Fruit fly (Drosophila melanogaster): ENCODE data around the gene Cyp28d2.

DNA sequence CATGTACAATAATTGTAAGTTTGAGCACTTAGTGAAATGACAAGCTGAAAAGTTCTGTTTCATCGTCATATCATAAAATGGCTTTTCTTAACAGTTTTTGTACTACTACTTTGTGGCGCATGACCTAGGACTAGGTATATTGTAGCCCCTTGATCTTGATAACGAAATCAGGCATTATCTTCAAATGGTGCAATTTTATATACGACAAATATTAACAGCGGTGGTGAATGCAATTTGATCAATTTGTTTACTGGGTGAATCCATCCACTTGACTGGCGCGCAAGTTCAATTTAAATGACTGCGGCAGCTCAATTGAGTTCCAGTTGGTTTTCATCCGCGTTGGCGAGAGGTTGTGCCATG, 3.1 kb downstream of the Cyp28d2 start, which contains the start of gene Cyp28d1:
- TF ChIP-seq CG32121 (GFP tag; IDR thresholded peaks at IDR 0.05) = no peak
- TF ChIP-seq CG17806 (tag; optimal IDR thresholded peaks at IDR 0.05) = no peak
- no peak for TF ChIP-seq fd96Ca (GFP tag; IDR thresholded peaks at IDR 0.05)
- TF ChIP-seq Pif1A (GFP tag; optimal IDR thresholded peaks at IDR 0.05) = no peak
- no peak for TF ChIP-seq D1 (tag; optimal IDR thresholded peaks at IDR 0.05)
- no peak for TF ChIP-seq CG13204 (GFP tag; optimal IDR thresholded peaks at IDR 0.05)
- TF ChIP-seq CG34367 (tag; optimal IDR thresholded peaks at IDR 0.05) = no peak
- TF ChIP-seq Ets98B (GFP tag; IDR thresholded peaks at IDR 0.05) = no peak
- TF ChIP-seq CG8159 (tag; optimal IDR thresholded peaks at IDR 0.05) = no peak
- no peak for TF ChIP-seq CG14655 (GFP tag; optimal IDR thresholded peaks at IDR 0.05)
- no peak for TF ChIP-seq CG15710 (tag; optimal IDR thresholded peaks at IDR 0.05)
- no peak for TF ChIP-seq EcR (GFP tag; optimal IDR thresholded peaks at IDR 0.05)
- TF ChIP-seq gl (tag; optimal IDR thresholded peaks at IDR 0.05) = no peak
- TF ChIP-seq CG9948 (tag; optimal IDR thresholded peaks at IDR 0.05) = no peak
